Fruit fly (Drosophila melanogaster) whole organism: ENCODE measurements around the gene CG6870.

Experiments
- CG8478 ChIP-seq: fragments of >200 bp; optimal IDR thresholded peaks from 2 replicates; lab custom pipeline; 2018; ENCODE audit warnings: inconsistent platforms
- Dll ChIP-seq: fragments of >200 bp; optimal IDR thresholded peaks from 2 replicates; lab custom pipeline; 2017
- EcR ChIP-seq, 2 experiments: fragments of >200 bp; optimal IDR thresholded peaks; 2 replicates each; lab custom pipeline; 2017; ENCODE audit warnings: missing biosample characterization in 2 of 2, missing genetic modification characterization in 2 of 2, missing genetic modification reagents in 2 of 2
- pan ChIP-seq: fragments of >200 bp; optimal IDR thresholded peaks from 2 replicates; lab custom pipeline; 2017
- psq ChIP-seq: fragments of >200 bp; optimal IDR thresholded peaks from 2 replicates; lab custom pipeline; 2017
- usp ChIP-seq: fragments of >200 bp; optimal IDR thresholded peaks from 2 replicates; lab custom pipeline; 2017; ENCODE audit warnings: missing biosample characterization, missing genetic modification characterization, mixed read lengths

CG6870 gene

DNA sequence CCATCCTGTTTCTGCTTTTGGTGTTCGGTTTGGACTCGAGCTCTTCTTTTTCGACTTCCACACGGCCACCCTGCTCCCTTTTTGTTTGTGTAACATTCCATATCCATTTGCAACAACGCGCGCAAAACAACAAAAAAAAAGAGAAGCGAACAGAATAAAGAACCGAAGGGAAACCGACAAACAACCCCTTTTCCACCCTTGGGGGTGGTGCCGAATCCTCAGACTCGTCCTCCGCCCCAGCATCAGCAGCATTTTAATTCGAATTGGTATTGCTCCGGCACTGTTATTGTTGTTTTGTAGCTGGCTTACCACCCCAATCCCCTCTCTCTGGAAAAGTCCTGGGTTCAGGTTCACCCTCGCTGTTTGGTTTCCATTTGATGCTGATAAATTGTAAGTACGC lies 7.1 kb downstream of the CG6870 start:
- TF ChIP-seq Dll (no peak), psq (lab: Kevin White, UChicago) (no peak), usp (GFP tag; lab: Kevin White, UChicago) (no peak), pan (no peak), CG8478 (no peak), EcR (GFP tag; optimal IDR thresholded peaks at IDR 0.05; lab: Kevin White, UChicago) (no peak)

DNA sequence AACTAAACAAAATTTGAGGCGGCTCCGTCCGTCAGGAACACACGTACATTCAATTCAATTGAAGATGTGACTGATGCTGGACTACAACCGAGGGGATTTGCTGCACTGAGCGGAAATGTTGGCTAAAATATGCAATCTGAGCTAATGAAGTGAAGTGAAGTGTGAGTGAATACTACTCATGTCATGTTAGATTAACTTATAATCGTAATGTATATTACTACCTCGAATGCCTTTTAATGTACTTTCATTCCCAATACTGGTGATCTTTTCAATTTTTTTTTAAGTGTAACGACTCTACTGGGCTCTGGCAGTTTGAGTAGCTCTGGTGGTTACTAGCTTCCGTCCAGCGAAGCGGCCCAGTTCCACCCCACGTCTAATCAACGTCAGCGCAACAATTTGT lies 9.1 kb downstream of the CG6870 start:
- TF ChIP-seq psq (lab: Kevin White, UChicago) = no peak
- TF ChIP-seq Dll = no peak
- no peak for TF ChIP-seq EcR (GFP tag; optimal IDR thresholded peaks at IDR 0.05; lab: Kevin White, UChicago)
- no peak for TF ChIP-seq pan
- no peak for TF ChIP-seq usp (GFP tag; lab: Kevin White, UChicago)
- no peak for TF ChIP-seq CG8478

DNA sequence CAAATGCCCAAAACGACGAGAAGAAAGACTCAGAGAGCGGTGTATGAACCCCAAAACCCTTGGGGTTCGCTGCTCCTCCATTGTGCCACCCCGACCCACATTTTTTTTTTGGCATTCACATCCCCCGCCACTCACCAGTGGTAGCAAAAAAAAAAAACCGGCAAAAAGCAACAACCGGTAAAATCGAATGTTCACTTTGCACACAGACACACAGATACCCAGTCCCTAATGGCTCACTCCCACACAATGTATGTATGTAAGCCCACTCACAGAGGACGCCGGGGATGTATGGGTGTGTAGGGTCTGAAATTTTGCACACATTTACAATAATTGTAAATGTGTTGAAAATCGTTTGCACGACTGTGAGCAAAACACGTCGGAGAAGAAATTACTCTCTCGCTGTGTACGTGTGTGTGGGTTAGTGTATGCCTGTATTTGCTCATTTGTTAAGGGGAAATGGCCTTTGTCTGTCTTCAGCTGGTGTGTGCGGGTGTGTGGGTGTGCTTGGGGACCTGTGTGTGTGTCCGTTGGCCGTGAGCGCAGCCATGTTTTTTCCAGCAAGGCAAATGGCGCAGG lies 17.7 kb downstream of the CG6870 start:
- no peak for TF ChIP-seq Dll
- TF ChIP-seq psq (lab: Kevin White, UChicago) = no peak
- no peak for TF ChIP-seq pan
- TF ChIP-seq EcR (GFP tag; optimal IDR thresholded peaks at IDR 0.05; lab: Kevin White, UChicago) = no peak
- TF ChIP-seq usp (GFP tag; lab: Kevin White, UChicago) = no peak
- TF ChIP-seq CG8478 = no peak

DNA sequence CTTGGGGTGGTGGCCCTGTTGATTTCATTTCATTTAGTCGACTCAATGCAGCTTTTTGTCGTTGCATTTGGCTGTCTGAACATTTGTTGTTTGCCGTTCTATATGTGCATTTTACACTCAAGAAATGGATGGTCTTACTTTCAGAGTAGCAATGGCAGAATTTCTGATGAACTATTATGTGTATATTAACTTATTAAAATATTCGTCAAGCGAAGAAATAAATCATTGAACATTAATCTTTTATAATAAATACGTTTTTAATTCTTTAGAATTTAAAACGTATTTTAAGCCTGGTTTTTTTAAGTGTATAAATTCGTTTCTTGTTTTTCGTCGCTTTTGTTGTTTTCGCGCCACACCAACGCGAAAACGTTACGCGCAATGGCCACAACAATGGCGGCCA lies 19.0 kb downstream of the CG6870 start:
- TF ChIP-seq CG8478 = no peak
- TF ChIP-seq usp (GFP tag; lab: Kevin White, UChicago) = no peak
- TF ChIP-seq EcR (GFP tag; optimal IDR thresholded peaks at IDR 0.05; lab: Kevin White, UChicago) = no peak

DNA sequence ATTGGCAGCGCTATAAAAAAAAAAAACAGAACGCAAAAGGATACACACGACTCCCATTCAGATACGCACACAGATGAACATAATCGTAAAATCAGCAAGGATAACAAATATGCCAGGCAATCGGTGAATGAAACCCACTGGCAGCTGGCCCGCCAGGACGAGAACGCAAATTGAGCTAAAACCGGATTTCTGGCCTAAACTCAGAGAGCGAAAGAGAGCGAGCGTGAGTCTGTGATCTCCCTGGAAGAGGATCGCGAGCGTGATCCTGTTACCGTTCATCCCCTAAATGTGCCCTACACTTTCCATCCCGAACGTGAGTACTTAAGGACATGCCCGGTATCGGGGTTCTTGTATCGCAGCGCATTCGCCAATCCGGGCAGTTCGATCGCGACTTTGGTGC lies 26.4 kb downstream of the CG6870 start:
- no peak for TF ChIP-seq pan
- TF ChIP-seq CG8478 = no peak
- TF ChIP-seq Dll = no peak
- TF ChIP-seq usp (GFP tag; lab: Kevin White, UChicago) = no peak
- TF ChIP-seq EcR (GFP tag; optimal IDR thresholded peaks at IDR 0.05; lab: Kevin White, UChicago) = no peak
- no peak for TF ChIP-seq psq (lab: Kevin White, UChicago)

DNA sequence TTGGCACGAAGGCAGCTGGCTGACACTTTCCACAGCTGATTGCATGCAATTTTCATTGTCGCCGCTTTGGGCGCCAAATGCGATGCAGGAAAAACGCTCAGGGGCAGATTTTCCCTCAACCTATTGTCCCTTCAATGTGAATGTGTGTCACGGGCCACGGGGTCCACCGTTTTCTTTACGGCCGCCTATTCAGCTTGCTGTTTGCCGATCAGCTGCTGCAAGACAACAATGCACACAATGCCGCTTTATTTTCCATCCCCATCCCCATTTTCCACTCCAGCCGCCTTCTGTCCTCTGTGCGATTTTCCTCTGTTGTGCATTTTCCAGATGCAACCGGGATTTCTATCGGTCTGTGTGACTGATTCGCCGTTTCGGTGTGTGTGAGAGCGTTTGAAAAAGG lies 27.4 kb downstream of the CG6870 start:
- TF ChIP-seq EcR (GFP tag; optimal IDR thresholded peaks at IDR 0.05; lab: Kevin White, UChicago) (no peak), pan (no peak), Dll (no peak), psq (lab: Kevin White, UChicago) (no peak), usp (GFP tag; lab: Kevin White, UChicago) (no peak), CG8478 (no peak)

DNA sequence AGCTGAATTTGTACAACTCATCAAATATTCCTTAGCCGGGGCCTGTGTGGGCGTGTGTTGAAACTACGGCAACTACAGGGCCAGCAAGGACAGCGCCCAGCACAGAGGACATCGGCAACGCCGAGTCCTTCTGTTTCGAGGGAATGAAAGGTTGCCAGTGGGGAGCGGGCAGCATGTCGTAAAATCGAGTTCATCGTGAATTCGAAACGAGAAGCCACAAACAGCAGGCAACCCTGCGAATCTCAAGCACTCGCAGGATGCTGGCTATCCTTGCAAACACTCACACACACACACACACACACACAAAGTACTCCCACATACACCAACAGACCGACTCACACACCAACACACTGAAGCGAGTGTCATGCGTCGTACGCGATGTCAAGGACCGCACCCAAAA lies 30.2 kb downstream of the CG6870 start:
- TF ChIP-seq pan (no peak), Dll (no peak), usp (GFP tag; lab: Kevin White, UChicago) (no peak), CG8478 (no peak), psq (lab: Kevin White, UChicago) (no peak)

DNA sequence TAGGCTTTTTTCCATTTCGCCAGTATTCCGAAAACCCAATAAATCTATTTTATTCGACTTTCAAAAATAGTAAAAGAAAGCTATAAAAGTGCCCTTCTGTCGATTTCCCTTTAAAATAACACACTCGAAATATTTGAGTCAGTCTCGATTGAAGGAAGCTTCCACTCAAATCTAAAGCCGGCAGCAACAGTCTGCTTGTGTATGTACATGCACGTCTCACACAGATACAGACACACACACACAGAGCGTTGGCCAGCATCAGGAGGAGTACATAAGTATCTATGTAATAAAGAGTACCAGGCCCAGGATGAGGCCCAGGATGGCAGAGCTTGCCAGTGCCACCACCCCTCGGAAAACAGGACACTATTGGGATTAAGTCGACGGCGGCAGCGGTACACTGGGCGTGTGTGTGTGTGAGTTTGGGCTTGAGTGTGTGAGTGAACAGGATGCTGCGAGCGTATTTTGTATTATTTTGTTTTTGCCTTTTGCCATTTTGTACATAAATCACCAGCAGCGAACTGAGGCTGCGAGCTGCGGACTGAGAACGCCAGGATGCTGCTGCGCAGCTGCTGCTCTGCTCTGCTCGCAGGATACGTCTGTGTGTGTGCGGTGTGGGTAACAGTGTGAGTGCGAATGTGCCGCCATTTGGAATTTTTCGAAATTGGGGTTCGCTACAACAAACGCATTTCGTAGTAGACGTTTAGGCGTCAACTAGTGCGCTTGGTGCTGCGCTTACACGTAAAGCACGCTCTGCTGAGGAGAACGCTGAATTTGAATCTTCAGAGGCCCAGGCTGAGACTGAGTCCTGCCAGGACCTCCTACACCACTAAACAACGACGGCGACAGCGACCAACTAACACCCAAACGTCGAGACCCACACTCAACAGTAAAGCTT lies 31.7 kb downstream of the CG6870 start:
- TF ChIP-seq CG8478 = no peak
- TF ChIP-seq pan = no peak
- TF ChIP-seq EcR (GFP tag; optimal IDR thresholded peaks at IDR 0.05; lab: Kevin White, UChicago) = no peak
- TF ChIP-seq usp (GFP tag; lab: Kevin White, UChicago) = no peak
- TF ChIP-seq psq (lab: Kevin White, UChicago) = no peak
- no peak for TF ChIP-seq Dll

DNA sequence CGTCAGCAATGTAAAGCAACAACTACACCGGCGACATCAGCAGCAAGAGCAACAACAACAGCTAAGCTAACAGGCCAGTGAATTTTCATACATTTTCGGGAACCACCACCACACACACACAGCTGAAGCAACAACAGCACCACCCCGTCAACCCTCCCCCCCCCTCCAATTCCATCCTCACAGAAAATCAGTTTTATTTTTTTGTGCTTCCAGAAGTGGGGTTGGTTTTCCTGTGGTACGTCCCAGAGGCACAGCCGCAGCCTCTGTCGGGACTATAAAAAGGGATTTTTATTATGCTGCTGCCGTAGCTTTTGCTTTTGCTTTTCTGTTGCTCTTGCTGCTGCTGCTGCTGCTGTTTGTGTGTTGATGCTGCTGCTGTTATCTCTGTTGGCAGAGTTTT lies 32.8 kb downstream of the CG6870 start:
- TF ChIP-seq pan = no peak
- no peak for TF ChIP-seq psq (lab: Kevin White, UChicago)
- TF ChIP-seq usp (GFP tag; lab: Kevin White, UChicago) = no peak
- no peak for TF ChIP-seq Dll
- TF ChIP-seq CG8478 = no peak
- no peak for TF ChIP-seq EcR (GFP tag; optimal IDR thresholded peaks at IDR 0.05; lab: Kevin White, UChicago)

DNA sequence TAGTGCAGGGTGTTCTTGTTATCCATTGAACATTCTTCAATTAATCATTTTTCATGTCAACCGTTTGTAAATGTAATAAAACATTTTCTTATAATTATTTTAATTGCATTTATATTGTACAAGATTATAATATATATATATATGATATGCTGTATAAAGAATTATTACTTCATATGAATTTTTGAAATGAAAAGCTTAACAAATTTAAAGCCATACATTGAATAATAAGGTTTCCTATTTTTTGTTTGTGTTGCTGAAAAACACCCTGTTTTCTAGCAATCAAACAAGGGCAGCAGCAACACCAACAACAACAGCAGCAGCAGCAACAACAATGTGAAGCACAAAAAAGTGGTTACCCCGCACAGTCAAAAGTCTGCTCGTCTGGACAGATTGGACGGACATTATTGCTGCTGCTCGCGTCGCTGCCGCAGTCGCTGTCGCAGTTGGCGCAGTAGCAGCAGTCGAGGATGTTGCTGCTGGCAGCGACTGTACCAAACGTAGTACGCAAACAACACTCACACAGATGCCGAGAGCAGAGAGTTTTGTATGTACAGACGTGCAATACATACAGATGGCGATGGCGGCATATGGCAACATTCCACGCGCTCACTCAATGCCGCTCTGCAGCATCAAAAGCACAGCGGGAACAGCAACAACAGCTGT lies 33.9 kb downstream of the CG6870 start:
- no peak for TF ChIP-seq EcR (GFP tag; optimal IDR thresholded peaks at IDR 0.05; lab: Kevin White, UChicago)
- TF ChIP-seq Dll = no peak
- TF ChIP-seq pan = no peak
- no peak for TF ChIP-seq CG8478
- no peak for TF ChIP-seq psq (lab: Kevin White, UChicago)
- no peak for TF ChIP-seq usp (GFP tag; lab: Kevin White, UChicago)

DNA sequence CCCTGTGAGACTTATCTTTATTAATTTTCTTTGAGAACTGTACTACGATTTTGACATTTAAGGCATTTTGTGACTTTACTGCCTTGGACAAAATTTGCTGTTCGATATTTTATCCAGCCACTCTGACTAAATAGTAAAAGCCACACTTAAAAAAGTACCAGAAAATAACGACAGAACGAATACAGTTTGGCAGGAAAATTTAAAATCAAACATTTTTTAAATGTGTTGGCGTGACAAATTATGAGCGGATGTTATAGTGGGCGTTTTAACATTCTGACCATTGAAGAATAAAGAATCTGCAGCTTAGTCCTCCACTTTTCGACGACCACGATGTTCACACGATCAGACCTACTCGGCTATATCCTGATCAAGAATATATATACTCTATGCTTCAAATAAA lies 36.4 kb downstream of the CG6870 start, which contains the start of gene CG7094:
TSS of gene CG7094 (minus strand) at position 101 of the 400 bp plus-strand sequence.
- TF ChIP-seq usp (GFP tag; lab: Kevin White, UChicago) (no peak), Dll (no peak), CG8478 (no peak), psq (lab: Kevin White, UChicago) (no peak), pan (no peak), EcR (GFP tag; optimal IDR thresholded peaks at IDR 0.05; lab: Kevin White, UChicago) (no peak)

DNA sequence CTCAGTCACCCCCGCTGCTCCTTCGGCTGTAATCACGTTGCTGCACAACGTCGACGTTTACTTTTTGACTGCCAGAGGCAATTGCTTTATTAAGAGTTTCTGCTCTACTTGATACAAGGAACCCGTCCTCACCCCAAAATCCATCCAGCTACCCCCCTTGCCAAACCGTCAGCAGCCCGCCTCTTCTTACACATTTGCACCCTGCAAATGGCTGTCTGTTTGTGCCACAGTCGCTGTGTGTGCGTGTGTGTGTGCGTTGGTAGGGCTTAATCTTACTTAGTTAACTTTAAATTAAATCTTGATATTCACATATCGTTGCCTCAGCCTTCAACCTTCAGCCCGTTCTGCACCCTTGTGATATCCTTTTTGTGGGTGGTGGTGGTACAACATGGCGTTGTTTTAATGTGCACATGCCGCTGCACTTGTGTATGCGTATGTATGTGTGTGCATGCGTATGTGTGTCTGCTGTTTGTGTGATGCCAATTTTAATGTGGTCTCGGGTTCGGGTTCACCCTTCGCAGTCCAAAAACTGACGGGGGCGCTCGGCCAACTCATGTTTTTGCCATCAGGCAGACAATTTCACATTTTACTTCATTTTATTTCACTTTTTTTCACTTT lies 49.3 kb downstream of the CG6870 start:
- no peak for TF ChIP-seq Dll
